Fruit fly (Drosophila melanogaster) whole organism, prepupa: ENCODE results near the gene CG34107.

Experiments used
- Blimp-1 ChIP-seq: fragments of 200-800 bp; sonication (Bioruptor generic); optimal IDR thresholded peaks from 3 replicates; lab custom pipeline; 2017; ENCODE audit warnings: missing biosample characterization, missing genetic modification characterization, mild to moderate bottlenecking, moderate library complexity, missing genetic modification reagents
- CG31627 ChIP-seq: fragments of 200-800 bp; sonication (Bioruptor generic); optimal IDR thresholded peaks from 3 replicates; lab custom pipeline; 2016; ENCODE audit warnings: missing biosample characterization, missing genetic modification characterization
- CG7368 ChIP-seq: fragments of 200-800 bp; sonication (Bioruptor generic); optimal IDR thresholded peaks from 3 replicates; lab custom pipeline; 2016; ENCODE audit warnings: missing biosample characterization, missing genetic modification characterization
- CG8319 ChIP-seq: fragments of 200-800 bp; sonication (Bioruptor generic); optimal IDR thresholded peaks from 3 replicates; lab custom pipeline; 2016; ENCODE audit warnings: missing biosample characterization, missing genetic modification characterization
- CG9139 ChIP-seq: fragments of 200-800 bp; sonication (Bioruptor generic); optimal IDR thresholded peaks from 3 replicates; lab custom pipeline; 2017; ENCODE audit warnings: missing biosample characterization, mild to moderate bottlenecking, missing genetic modification characterization
- Smox ChIP-seq: fragments of 200-800 bp; sonication (Bioruptor generic); optimal IDR thresholded peaks from 3 replicates; lab custom pipeline; 2016; ENCODE audit warnings: missing biosample characterization, missing genetic modification characterization
- net ChIP-seq: fragments of 200-800 bp; sonication (Bioruptor generic); optimal IDR thresholded peaks from 3 replicates; lab custom pipeline; 2016; ENCODE audit warnings: missing biosample characterization, missing genetic modification characterization
- salr ChIP-seq, 2 experiments: fragments of 200-800 bp; sonication (Bioruptor generic); optimal IDR thresholded peaks; 3 replicates each; lab custom pipeline; 2016 to 2018; ENCODE audit warnings: missing biosample characterization in 2 of 2, missing genetic modification characterization in 2 of 2, mild to moderate bottlenecking in 1 of 2
- spab ChIP-seq: fragments of 200-800 bp; sonication (Bioruptor generic); optimal IDR thresholded peaks from 2 replicates; lab custom pipeline; 2017; ENCODE audit warnings: missing biosample characterization, mild to moderate bottlenecking, missing genetic modification characterization, missing genetic modification reagents
- vri ChIP-seq: fragments of 200-800 bp; sonication (Bioruptor generic); optimal IDR thresholded peaks from 3 replicates; lab custom pipeline; 2016; ENCODE audit warnings: missing biosample characterization, mild to moderate bottlenecking, missing genetic modification characterization

DNA sequence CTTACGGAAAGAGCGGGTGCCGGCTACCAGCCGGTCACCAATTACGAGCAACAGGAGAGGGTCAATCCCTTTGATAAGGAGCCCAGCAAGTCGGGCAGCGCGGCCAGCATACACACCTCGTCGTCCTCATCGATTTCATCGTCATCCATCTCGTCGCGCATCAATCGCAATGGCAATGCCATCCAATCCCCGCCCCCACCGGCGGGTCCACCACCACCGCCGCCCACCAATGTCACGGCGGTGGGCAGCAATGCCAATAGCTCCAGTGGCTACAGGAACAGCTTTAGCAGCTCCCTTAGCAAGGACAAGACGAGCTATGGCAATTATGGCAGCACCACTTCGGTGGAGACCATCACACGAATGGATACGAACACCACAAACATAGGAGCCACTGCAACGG is 6.7 kb upstream of the CG34107 start:
- TF ChIP-seq Smox (no peak), vri (GFP tag; lab: Kevin White, UChicago) (no peak), CG8319 (GFP tag; lab: Kevin White, UChicago) (no peak), net (GFP tag; lab: Kevin White, UChicago) (no peak), salr (GFP tag; optimal IDR thresholded peaks at IDR 0.05; lab: Kevin White, UChicago) (no peak), CG7368 (GFP tag; lab: Kevin White, UChicago) (no peak), Blimp-1 (GFP tag; lab: Kevin White, UChicago) (no peak), spab (GFP tag; lab: Kevin White, UChicago) (no peak), CG31627 (GFP tag; lab: Kevin White, UChicago) (no peak), CG9139 (no peak)
